Fruit fly (Drosophila melanogaster) whole organism, embryonic: ENCODE data around the gene PH4alphaPV.

Experiments used
- CG10274 ChIP-seq: fragments of 200-800 bp; sonication (Bioruptor generic); optimal IDR thresholded peaks from 3 replicates; lab custom pipeline; 2017; ENCODE audit warnings: missing biosample characterization, mild to moderate bottlenecking, missing genetic modification characterization
- CG10654 ChIP-seq: fragments of 200-800 bp; sonication (Bioruptor generic); optimal IDR thresholded peaks from 2 replicates; lab custom pipeline; 2016; ENCODE audit warnings: missing biosample characterization, missing genetic modification characterization
- CG18262 ChIP-seq: fragments of 200-800 bp; optimal IDR thresholded peaks from 3 replicates; lab custom pipeline; 2019; ENCODE audit warnings: missing biosample characterization, mild to moderate bottlenecking, missing genetic modification characterization, moderate library complexity
- CG30431 ChIP-seq: fragments of 200-800 bp; sonication (Bioruptor generic); optimal IDR thresholded peaks from 2 replicates; lab custom pipeline; 2017; ENCODE audit warnings: missing biosample characterization, missing genetic modification characterization
- CoRest ChIP-seq: fragments of 200-800 bp; sonication (Bioruptor generic); optimal IDR thresholded peaks from 3 replicates; lab custom pipeline; 2018; ENCODE audit warnings: missing biosample characterization, mild to moderate bottlenecking, missing genetic modification characterization, moderate library complexity
- Drgx ChIP-seq: fragments of 200-800 bp; sonication (Bioruptor generic); IDR thresholded peaks from 2 replicates; pipeline ENCODE4 v1.3.6; 2022; ENCODE audit warnings: missing biosample characterization, missing genetic modification characterization
- Opbp ChIP-seq: fragments of 200-800 bp; sonication (Bioruptor generic); IDR thresholded peaks from 3 replicates; pipeline ENCODE4 v1.3.6; 2022; ENCODE audit warnings: missing biosample characterization, missing genetic modification characterization; ENCODE audit not compliant: partially characterized antibody
- bcd ChIP-seq: fragments of 200-800 bp; sonication (Bioruptor generic); optimal IDR thresholded peaks from 2 replicates; lab custom pipeline; 2017; ENCODE audit warnings: missing biosample characterization, mild to moderate bottlenecking, missing genetic modification characterization
- salm ChIP-seq: fragments of 200-800 bp; sonication (Bioruptor generic); optimal IDR thresholded peaks from 2 replicates; lab custom pipeline; 2018; ENCODE audit warnings: missing biosample characterization, mild to moderate bottlenecking, missing genetic modification characterization
- yki ChIP-seq: fragments of >200 bp; optimal IDR thresholded peaks from 3 replicates; lab custom pipeline; 2018

DNA sequence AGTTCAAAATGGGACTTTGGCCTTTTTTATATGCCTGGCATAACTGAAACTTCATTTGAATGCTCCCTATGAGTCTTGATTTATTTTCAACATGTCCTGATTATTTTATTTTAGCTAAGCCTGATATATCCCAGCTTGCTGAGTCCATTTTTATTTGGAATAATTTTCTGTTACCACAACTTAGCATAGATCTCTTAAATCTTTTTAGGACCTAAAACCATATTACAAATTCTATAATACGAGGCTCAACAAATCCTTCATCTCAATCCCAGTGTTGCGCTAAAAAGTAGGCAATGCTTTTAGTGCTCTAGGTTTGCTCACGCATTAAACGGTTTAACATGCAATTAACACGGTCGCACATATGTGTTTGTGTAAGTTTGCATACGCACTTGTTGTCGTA, 26.5 kb downstream of the PH4alphaPV start, which contains the start of gene CG44954:
- TF ChIP-seq CG10274 (GFP tag; lab: Kevin White, UChicago): no peak
- no peak for TF ChIP-seq bcd (GFP tag; lab: Kevin White, UChicago)
- no peak for TF ChIP-seq CG10654 (GFP tag; lab: Kevin White, UChicago)
- no peak for TF ChIP-seq CG18262
- no peak for TF ChIP-seq yki (lab: Kevin White, UChicago)
- no peak for TF ChIP-seq salm (tag; lab: Kevin White, UChicago)
- no peak for TF ChIP-seq Drgx (GFP tag; lab: Robert Waterston, UW)
- TF ChIP-seq CG30431 (GFP tag; lab: Kevin White, UChicago): no peak
- TF ChIP-seq CoRest (tag; lab: Kevin White, UChicago): no peak
- TF ChIP-seq Opbp: no peak
